Fruit fly (Drosophila melanogaster): Measurements from ENCODE around the gene CG14543.

Gene CG14543

dm6 chr3R:26072477-26072876, 16.0 kb downstream of the CG14543 start:
- TF ChIP-seq EcR (GFP tag; optimal IDR thresholded peaks at IDR 0.05), result no peak
- TF ChIP-seq CG9948 (tag; optimal IDR thresholded peaks at IDR 0.05), result peak; percentile 79
- peak; percentile 61 for TF ChIP-seq Snoo (tag; optimal IDR thresholded peaks at IDR 0.05)
- TF ChIP-seq Pif1A (GFP tag; optimal IDR thresholded peaks at IDR 0.05), result peak; percentile 83
- peak; percentile 76 for TF ChIP-seq CG15710 (tag; optimal IDR thresholded peaks at IDR 0.05)
- TF ChIP-seq CG34367 (tag; optimal IDR thresholded peaks at IDR 0.05), result peak; percentile 65
- peak; percentile 59; the same call in 1 of the 2 replicates for TF ChIP-seq rn (GFP tag; IDR thresholded peaks at IDR 0.05)
- no peak for TF ChIP-seq CG10348 (GFP tag; IDR thresholded peaks at IDR 0.05)
- peak; percentile 92 for TF ChIP-seq CG4496 (GFP tag; IDR thresholded peaks at IDR 0.05)
- peak; percentile 86 for TF ChIP-seq CG8301 (tag; optimal IDR thresholded peaks at IDR 0.05)
- peak; percentile 87 for TF ChIP-seq CG14655 (GFP tag; optimal IDR thresholded peaks at IDR 0.05)
- peak; percentile 53 for TF ChIP-seq CG13204 (GFP tag; optimal IDR thresholded peaks at IDR 0.05)
- TF ChIP-seq CG32121 (GFP tag; IDR thresholded peaks at IDR 0.05), result peak; percentile 64
- TF ChIP-seq CG17806 (tag; optimal IDR thresholded peaks at IDR 0.05), result peak; percentile 82
- peak; percentile 83 for TF ChIP-seq fd96Ca (GFP tag; IDR thresholded peaks at IDR 0.05)
- TF ChIP-seq Ets98B (GFP tag; IDR thresholded peaks at IDR 0.05), result peak; percentile 85
- peak; percentile 80 for TF ChIP-seq CG12605 (GFP tag; IDR thresholded peaks at IDR 0.05)
- TF ChIP-seq Pif1B (GFP tag; optimal IDR thresholded peaks at IDR 0.05), result peak; percentile 80
- TF ChIP-seq D1 (tag; optimal IDR thresholded peaks at IDR 0.05), result no peak
- peak; percentile 74 for TF ChIP-seq CG8159 (tag; optimal IDR thresholded peaks at IDR 0.05)
- peak; percentile 64 for TF ChIP-seq gl (tag; optimal IDR thresholded peaks at IDR 0.05)

dm6 chr3R:26075252-26075651, 18.8 kb downstream of the CG14543 start:
- TF ChIP-seq D1 (tag; optimal IDR thresholded peaks at IDR 0.05) (no peak), Pif1A (GFP tag; optimal IDR thresholded peaks at IDR 0.05) (no peak), CG32121 (GFP tag; IDR thresholded peaks at IDR 0.05) (no peak), rn (GFP tag; IDR thresholded peaks at IDR 0.05) (no peak), gl (tag; optimal IDR thresholded peaks at IDR 0.05) (no peak), CG34367 (tag; optimal IDR thresholded peaks at IDR 0.05) (no peak), CG4496 (GFP tag; IDR thresholded peaks at IDR 0.05) (no peak), CG15710 (tag; optimal IDR thresholded peaks at IDR 0.05) (peak; percentile 19), CG10348 (GFP tag; IDR thresholded peaks at IDR 0.05) (no peak), CG8159 (tag; optimal IDR thresholded peaks at IDR 0.05) (peak; percentile 67), CG14655 (GFP tag; optimal IDR thresholded peaks at IDR 0.05) (peak; percentile 35), CG8301 (tag; optimal IDR thresholded peaks at IDR 0.05) (peak; percentile 50), fd96Ca (GFP tag; IDR thresholded peaks at IDR 0.05) (no peak), CG17806 (tag; optimal IDR thresholded peaks at IDR 0.05) (peak; percentile 40), CG9948 (tag; optimal IDR thresholded peaks at IDR 0.05) (peak; percentile 50), Pif1B (GFP tag; optimal IDR thresholded peaks at IDR 0.05) (peak; percentile 2), Ets98B (GFP tag; IDR thresholded peaks at IDR 0.05) (no peak)

- TF ChIP-seq CG9948 (tag; optimal IDR thresholded peaks at IDR 0.05) (peak; percentile 78), CG14655 (GFP tag; optimal IDR thresholded peaks at IDR 0.05) (peak; percentile 78), CG15710 (tag; optimal IDR thresholded peaks at IDR 0.05) (peak; percentile 79), fd96Ca (GFP tag; IDR thresholded peaks at IDR 0.05) (0 out of 3 replicates have a peak, but pooled peaks have one; percentile 46), Pif1A (GFP tag; optimal IDR thresholded peaks at IDR 0.05) (peak; percentile 74), D1 (tag; optimal IDR thresholded peaks at IDR 0.05) (no peak), CG8159 (tag; optimal IDR thresholded peaks at IDR 0.05) (peak; percentile 83), rn (GFP tag; IDR thresholded peaks at IDR 0.05) (peak; percentile 44; the same call in 1 of the 2 replicates), Snoo (tag; optimal IDR thresholded peaks at IDR 0.05) (peak; percentile 77), Pif1B (GFP tag; optimal IDR thresholded peaks at IDR 0.05) (peak; percentile 66), CG10348 (GFP tag; IDR thresholded peaks at IDR 0.05) (no peak), CG12605 (GFP tag; IDR thresholded peaks at IDR 0.05) (peak; percentile 65; the same call in 1 of the 2 replicates), EcR (GFP tag; optimal IDR thresholded peaks at IDR 0.05) (no peak), CG13204 (GFP tag; optimal IDR thresholded peaks at IDR 0.05) (peak; percentile 34), CG17806 (tag; optimal IDR thresholded peaks at IDR 0.05) (peak; percentile 78), CG32121 (GFP tag; IDR thresholded peaks at IDR 0.05) (peak; percentile 50; the same call in 1 of the 2 replicates), CG4496 (GFP tag; IDR thresholded peaks at IDR 0.05) (peak; percentile 64; the same call in 2 of the 3 replicates), gl (tag; optimal IDR thresholded peaks at IDR 0.05) (peak; percentile 50), CG8301 (tag; optimal IDR thresholded peaks at IDR 0.05) (peak; percentile 74), Ets98B (GFP tag; IDR thresholded peaks at IDR 0.05) (peak; percentile 70), CG34367 (tag; optimal IDR thresholded peaks at IDR 0.05) (peak; percentile 68)
These were observed 25.1 kb downstream of the CG14543 start for dm6 chr3R:26081380-26081991.

dm6 chr3R:26095551-26095950, 39.1 kb downstream of the CG14543 start:
- TF ChIP-seq D1 (tag; optimal IDR thresholded peaks at IDR 0.05) (no peak), CG12605 (GFP tag; IDR thresholded peaks at IDR 0.05) (no peak), Ets98B (GFP tag; IDR thresholded peaks at IDR 0.05) (no peak), CG9948 (tag; optimal IDR thresholded peaks at IDR 0.05) (no peak), CG8159 (tag; optimal IDR thresholded peaks at IDR 0.05) (peak; percentile 1), CG14655 (GFP tag; optimal IDR thresholded peaks at IDR 0.05) (peak; percentile 4)

dm6 chr3R:26096192-26096591, 39.8 kb downstream of the CG14543 start:
- no peak for TF ChIP-seq Pif1A (GFP tag; optimal IDR thresholded peaks at IDR 0.05)

Data from whole organism, pupa.